Fruit fly (Drosophila melanogaster): ENCODE measurements around the gene PAPLA1.

- TF ChIP-seq psq (optimal IDR thresholded peaks at IDR 0.05) (no peak), ttk (optimal IDR thresholded peaks at IDR 0.05) (no peak)
Observed at dm6 chr2L:8170600-8171182, 11.3 kb upstream of the PAPLA1 start.

Measured in Kc167 (cell line).